Worm (Caenorhabditis elegans) whole organism, L3 larva: Measurements from ENCODE around the gene F32D8.13.

Source experiments
- ZK546.5 ChIP-seq: sonication (generic microtip); optimal IDR thresholded peaks from 2 replicates; lab custom pipeline; 2017; ENCODE audit warnings: missing biosample characterization, missing genetic modification characterization
- aly-2 ChIP-seq: fragments of 150-350 bp; optimal IDR thresholded peaks from 2 replicates; lab custom pipeline; 2014; ENCODE audit warnings: missing biosample characterization, missing genetic modification characterization
- ceh-16 ChIP-seq: sonication (generic microtip); optimal IDR thresholded peaks from 2 replicates; lab custom pipeline; 2017; ENCODE audit warnings: missing biosample characterization, missing genetic modification characterization
- ceh-9 ChIP-seq: sonication (generic microtip); optimal IDR thresholded peaks from 2 replicates; lab custom pipeline; 2018; ENCODE audit warnings: missing biosample characterization, missing genetic modification characterization
- egl-27 ChIP-seq: sonication (generic microtip); optimal IDR thresholded peaks from 4 replicates; lab custom pipeline; 2017; ENCODE audit warnings: missing biosample characterization, missing genetic modification reagents, missing genetic modification characterization
- egl-5 ChIP-seq: fragments of 150-350 bp; optimal IDR thresholded peaks from 2 replicates; lab custom pipeline; 2017; ENCODE audit warnings: missing biosample characterization, missing genetic modification reagents, missing genetic modification characterization, inconsistent platforms
- elt-1 ChIP-seq: fragments of 150-350 bp; optimal IDR thresholded peaks from 2 replicates; lab custom pipeline; 2014; ENCODE audit warnings: missing biosample characterization, missing genetic modification characterization
- elt-2 ChIP-seq: sonication (generic microtip); optimal IDR thresholded peaks from 2 replicates; lab custom pipeline; 2016; ENCODE audit warnings: missing genetic modification reagents, mild to moderate bottlenecking, missing genetic modification characterization, missing compliant biosample characterization
- eor-1 ChIP-seq, 2 experiments: fragments of 150-350 bp; optimal IDR thresholded peaks; 2 replicates each; lab custom pipeline; 2014 to 2018; ENCODE audit warnings: missing biosample characterization in 2 of 2, missing genetic modification characterization in 2 of 2
- fkh-10 ChIP-seq: sonication (generic microtip); optimal IDR thresholded peaks from 2 replicates; lab custom pipeline; 2017; ENCODE audit warnings: missing biosample characterization, missing genetic modification reagents, missing genetic modification characterization
- hmg-11 ChIP-seq: sonication (generic microtip); optimal IDR thresholded peaks from 2 replicates; lab custom pipeline; 2016; ENCODE audit warnings: missing genetic modification characterization, missing compliant biosample characterization
- jun-1 ChIP-seq: fragments of 150-350 bp; optimal IDR thresholded peaks from 2 replicates; lab custom pipeline; 2014; ENCODE audit warnings: missing biosample characterization, missing genetic modification reagents, missing genetic modification characterization
- lin-15B ChIP-seq: fragments of 150-350 bp; optimal IDR thresholded peaks from 2 replicates; lab custom pipeline; 2014; ENCODE audit warnings: missing biosample characterization, missing genetic modification characterization
- lin-39 ChIP-seq: fragments of 150-350 bp; optimal IDR thresholded peaks from 2 replicates; lab custom pipeline; 2018; ENCODE audit warnings: missing biosample characterization, missing genetic modification reagents, missing genetic modification characterization
- mdl-1 ChIP-seq: fragments of 150-350 bp; optimal IDR thresholded peaks from 2 replicates; lab custom pipeline; 2014; ENCODE audit warnings: missing biosample characterization, missing genetic modification characterization
- mml-1 ChIP-seq: fragments of 150-350 bp; sonication (generic microtip); optimal IDR thresholded peaks from 3 replicates; lab custom pipeline; 2014; ENCODE audit warnings: missing biosample characterization, missing genetic modification characterization
- nfya-1 ChIP-seq: sonication (generic microtip); optimal IDR thresholded peaks from 2 replicates; lab custom pipeline; 2017; ENCODE audit warnings: missing genetic modification characterization, mild to moderate bottlenecking, missing compliant biosample characterization, antibody characterized with exemption, moderate library complexity; ENCODE audit not compliant: insufficient read depth
- nhr-12 ChIP-seq: fragments of 150-350 bp; optimal IDR thresholded peaks from 2 replicates; lab custom pipeline; 2014; ENCODE audit warnings: missing biosample characterization, missing genetic modification characterization
- nhr-23 ChIP-seq: fragments of 150-350 bp; optimal IDR thresholded peaks from 2 replicates; lab custom pipeline; 2014; ENCODE audit warnings: missing biosample characterization, missing genetic modification reagents, missing genetic modification characterization
- nhr-237 ChIP-seq: fragments of 150-350 bp; optimal IDR thresholded peaks from 2 replicates; lab custom pipeline; 2014; ENCODE audit warnings: missing biosample characterization, missing genetic modification characterization
- nhr-25 ChIP-seq: sonication (generic microtip); optimal IDR thresholded peaks from 2 replicates; lab custom pipeline; 2017; ENCODE audit warnings: missing biosample characterization, missing genetic modification characterization
- nhr-28 ChIP-seq: fragments of 150-350 bp; optimal IDR thresholded peaks from 2 replicates; lab custom pipeline; 2014; ENCODE audit warnings: missing biosample characterization, missing genetic modification characterization
- nhr-43 ChIP-seq: sonication (generic microtip); optimal IDR thresholded peaks from 2 replicates; lab custom pipeline; 2016; ENCODE audit warnings: mild to moderate bottlenecking, missing genetic modification characterization, missing compliant biosample characterization; ENCODE audit not compliant: poor library complexity, severe bottlenecking
- nhr-67 ChIP-seq: fragments of 150-350 bp; optimal IDR thresholded peaks from 2 replicates; lab custom pipeline; 2014; ENCODE audit warnings: missing biosample characterization, missing genetic modification characterization
- nhr-76 ChIP-seq: fragments of 150-350 bp; sonication (generic microtip); optimal IDR thresholded peaks from 5 replicates; lab custom pipeline; 2014; ENCODE audit warnings: missing biosample characterization, missing genetic modification characterization
- pha-4 ChIP-seq: fragments of 150-350 bp; optimal IDR thresholded peaks from 2 replicates; lab custom pipeline; 2014; ENCODE audit warnings: missing biosample characterization, missing genetic modification reagents, missing genetic modification characterization
- pqm-1 ChIP-seq: fragments of 150-350 bp; optimal IDR thresholded peaks from 2 replicates; lab custom pipeline; 2017; ENCODE audit warnings: missing biosample characterization, missing genetic modification characterization, inconsistent platforms
- skn-1 ChIP-seq: fragments of 150-350 bp; optimal IDR thresholded peaks from 2 replicates; lab custom pipeline; 2014; ENCODE audit warnings: missing biosample characterization, missing genetic modification characterization
- snpc-4 ChIP-seq: fragments of 150-350 bp; optimal IDR thresholded peaks from 2 replicates; lab custom pipeline; 2014; ENCODE audit warnings: missing biosample characterization, missing genetic modification characterization
- unc-39 ChIP-seq: sonication (generic microtip); optimal IDR thresholded peaks from 4 replicates; lab custom pipeline; 2017; ENCODE audit warnings: missing biosample characterization, missing genetic modification characterization
- unc-62 ChIP-seq: fragments of 150-350 bp; sonication (generic microtip); optimal IDR thresholded peaks from 4 replicates; lab custom pipeline; 2014; ENCODE audit warnings: missing biosample characterization, missing genetic modification reagents, missing genetic modification characterization
- zag-1 ChIP-seq: fragments of 150-350 bp; optimal IDR thresholded peaks from 2 replicates; lab custom pipeline; 2014; ENCODE audit warnings: missing biosample characterization, missing genetic modification characterization
- ztf-11 ChIP-seq: fragments of 150-350 bp; optimal IDR thresholded peaks from 2 replicates; lab custom pipeline; 2014; ENCODE audit warnings: missing biosample characterization, missing genetic modification characterization
- ztf-4 ChIP-seq: fragments of 150-350 bp; optimal IDR thresholded peaks from 2 replicates; lab custom pipeline; 2014; ENCODE audit warnings: missing biosample characterization, missing genetic modification characterization

F32D8.13 gene

ce11 chrV:10871457-10871861 lies 24.9 kb downstream of the F32D8.13 start (continued):
- no peak for TF ChIP-seq ZK546.5 (tag; lab: Kevin White, UChicago)
- TF ChIP-seq ceh-9 (tag; lab: Kevin White, UChicago) = no peak
- TF ChIP-seq nhr-43 (tag; lab: Kevin White, UChicago) = peak; percentile 60
- TF ChIP-seq lin-15B = peak; percentile 45
- no peak for TF ChIP-seq aly-2 (tag; lab: Kevin White, UChicago)
- no peak for TF ChIP-seq nhr-237 (tag; lab: Kevin White, UChicago)
- TF ChIP-seq nhr-28 (tag; lab: Kevin White, UChicago) = no peak
- TF ChIP-seq nhr-67 = no peak
- peak; percentile 71 for TF ChIP-seq jun-1 (tag; lab: Kevin White, UChicago)
- TF ChIP-seq, all 47 proteins: peak for 27

DNA sequence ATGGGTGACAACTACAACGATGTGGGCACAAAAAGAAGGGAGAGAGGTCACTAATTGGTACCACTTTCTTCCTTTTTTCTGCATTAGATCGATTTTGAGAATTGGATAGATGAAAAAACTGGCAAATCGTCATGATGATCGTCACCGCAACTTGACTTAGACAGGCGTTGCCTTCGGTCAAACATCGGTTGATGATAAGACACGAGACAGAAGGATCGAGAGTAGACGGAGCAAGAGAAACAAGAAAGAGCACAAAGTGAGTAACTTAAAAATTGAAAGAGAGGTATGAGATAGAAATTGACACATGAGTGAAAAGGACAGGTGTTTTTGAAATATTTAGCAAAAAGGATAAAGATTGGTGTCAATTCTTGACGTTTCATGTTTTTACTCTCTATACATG lies 26.3 kb downstream of the F32D8.13 start:
- TF ChIP-seq snpc-4 = no peak
- TF ChIP-seq pqm-1 (tag; lab: Kevin White, UChicago) = peak; percentile 9
- peak; percentile 23 for TF ChIP-seq elt-2 (tag; lab: Kevin White, UChicago)
- no peak for TF ChIP-seq ZK546.5 (tag; lab: Kevin White, UChicago)
- TF ChIP-seq pha-4 (tag; lab: Kevin White, UChicago) = no peak
- TF ChIP-seq fkh-10 = no peak
- no peak for TF ChIP-seq nhr-76
- no peak for TF ChIP-seq skn-1 (tag; lab: Kevin White, UChicago)
- TF ChIP-seq hmg-11 = no peak
- TF ChIP-seq ztf-4 (tag; lab: Kevin White, UChicago) = no peak
- no peak for TF ChIP-seq mdl-1 (tag; lab: Kevin White, UChicago)

DNA sequence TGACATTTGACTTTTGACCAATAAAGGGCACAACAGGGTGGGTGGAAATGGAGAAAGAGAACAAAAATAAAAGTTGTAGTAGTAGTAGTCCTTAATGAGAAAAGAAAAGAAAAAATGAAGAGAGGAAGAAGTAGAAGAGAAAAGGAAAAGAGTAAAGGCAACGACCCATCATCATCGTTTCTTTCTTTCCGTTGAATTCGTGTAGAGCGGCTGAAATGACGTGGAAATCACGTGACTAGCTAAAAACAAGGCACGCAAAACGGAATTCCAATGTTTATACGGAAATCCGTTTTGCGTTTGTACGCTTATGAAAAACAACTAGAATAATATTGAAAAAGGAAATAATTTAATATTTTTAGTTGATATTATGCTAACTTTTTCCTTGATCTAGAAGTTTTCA lies 28.8 kb downstream of the F32D8.13 start:
- TF ChIP-seq nhr-76 (no peak), skn-1 (tag; lab: Kevin White, UChicago) (no peak), egl-5 (tag; lab: Kevin White, UChicago) (no peak), nfya-1 (peak; percentile 28), unc-62 (no peak), nhr-25 (no peak), nhr-43 (tag; lab: Kevin White, UChicago) (peak; percentile 11), mml-1 (tag; lab: Kevin White, UChicago) (no peak), lin-39 (peak; percentile 11), jun-1 (tag; lab: Kevin White, UChicago) (no peak), lin-15B (no peak), fkh-10 (peak; percentile 65)
- TF ChIP-seq, all 47 proteins: peak for 4

DNA sequence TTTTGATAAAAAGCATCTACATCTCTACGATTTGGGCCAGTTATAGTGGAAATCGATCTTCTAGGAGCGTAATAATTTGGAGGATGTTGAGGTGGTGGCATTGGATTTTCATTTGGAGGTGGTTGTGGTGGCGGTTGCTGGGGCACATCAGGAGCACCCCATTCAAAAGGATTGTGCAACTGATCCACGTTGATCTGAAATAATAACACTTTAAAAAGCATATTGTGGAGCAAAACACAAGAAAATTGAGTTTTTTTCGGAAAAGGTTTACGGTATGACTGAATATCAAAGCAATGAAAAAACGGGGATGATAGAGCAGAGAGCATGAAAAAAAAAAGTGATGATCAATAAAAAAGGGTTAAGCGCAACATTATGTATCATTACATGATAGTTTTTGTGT lies 30.7 kb downstream of the F32D8.13 start, which contains the start of gene saeg-1:
saeg-1 (minus strand) TSS at position 101 of the 400 bp plus-strand sequence.
- TF ChIP-seq nhr-12 (no peak), nfya-1 (no peak), mml-1 (tag; lab: Kevin White, UChicago) (no peak), pha-4 (tag; lab: Kevin White, UChicago) (no peak), egl-27 (no peak), ceh-16 (tag; lab: Kevin White, UChicago) (no peak), lin-39 (no peak), unc-39 (no peak), fkh-10 (no peak), snpc-4 (no peak), nhr-25 (no peak)

DNA sequence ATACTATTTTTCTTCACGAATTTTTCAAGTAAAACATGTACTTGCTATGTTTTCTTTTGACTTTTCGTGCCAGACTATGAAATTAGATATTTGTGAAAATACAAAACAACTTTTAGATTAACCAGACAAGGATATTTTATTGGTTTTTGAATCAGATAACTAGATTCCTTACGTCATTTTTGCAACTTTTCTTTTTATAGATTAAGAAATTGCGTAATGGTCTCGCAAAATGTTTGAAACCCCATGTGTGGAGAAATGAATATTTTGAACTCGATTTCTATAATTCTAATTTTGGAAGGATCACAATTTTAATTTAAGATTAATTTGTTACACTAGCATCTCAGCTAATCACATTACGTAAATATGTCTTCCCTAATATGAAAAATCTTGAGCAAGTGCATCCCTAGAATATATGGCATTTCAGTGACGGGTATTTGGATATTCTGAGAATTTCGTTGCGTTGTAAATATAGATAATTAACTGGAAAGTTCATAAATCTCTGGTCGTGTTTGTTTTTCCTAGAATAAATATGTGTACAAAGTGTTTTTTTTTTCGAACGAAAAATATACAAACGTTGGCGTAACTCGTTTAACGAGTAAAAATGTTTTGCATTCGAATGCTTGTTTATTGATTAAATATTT lies 33.8 kb downstream of the F32D8.13 start:
- no peak for TF ChIP-seq elt-1 (tag; lab: Kevin White, UChicago)
- TF ChIP-seq nhr-67 = no peak
- TF ChIP-seq hmg-11 = no peak
- TF ChIP-seq nhr-28 (tag; lab: Kevin White, UChicago) = no peak
- no peak for TF ChIP-seq eor-1 (tag; optimal IDR thresholded peaks at IDR 0.05; lab: Kevin White, UChicago)
- TF ChIP-seq egl-5 (tag; lab: Kevin White, UChicago) = no peak
- TF ChIP-seq unc-62 = no peak
- TF ChIP-seq zag-1 (tag; lab: Kevin White, UChicago) = no peak
- no peak for TF ChIP-seq nhr-23
- no peak for TF ChIP-seq nhr-237 (tag; lab: Kevin White, UChicago)
- TF ChIP-seq ztf-11 (tag; lab: Kevin White, UChicago) = no peak
